Worm (Caenorhabditis elegans) whole organism, young adult: ENCODE measurements around the gene C06A8.6.

ENCODE experiments used
- F39B2.1 ChIP-seq: fragments of 200-800 bp; sonication (Bioruptor generic); IDR thresholded peaks from 2 replicates; pipeline ENCODE4 v1.3.6; 2022; ENCODE audit warnings: missing genetic modification reagents, missing genetic modification characterization, missing compliant biosample characterization
- K12H6.12 ChIP-seq: fragments of 200-800 bp; sonication (Bioruptor generic); optimal IDR thresholded peaks from 2 replicates; lab custom pipeline; 2018; ENCODE audit warnings: mild to moderate bottlenecking, missing genetic modification characterization, missing compliant biosample characterization
- T26A5.8 ChIP-seq: sonication (generic microtip); optimal IDR thresholded peaks from 2 replicates; lab custom pipeline; 2016; ENCODE audit warnings: missing genetic modification characterization, missing compliant biosample characterization
- ama-1 ChIP-seq, 3 experiments: fragments of 150-350 bp in 1 of 3; sonication (generic microtip) in 2 of 3; optimal IDR thresholded peaks; 2 replicates each; lab custom pipeline; 2014 to 2018; ENCODE audit warnings: missing biosample characterization in 2 of 3, missing genetic modification characterization in 2 of 3, missing genetic modification reagents in 2 of 3
- attf-5 ChIP-seq: fragments of 200-800 bp; sonication (Bioruptor generic); optimal IDR thresholded peaks from 2 replicates; lab custom pipeline; 2018; ENCODE audit warnings: mild to moderate bottlenecking, missing genetic modification characterization, missing compliant biosample characterization
- efl-1 ChIP-seq: fragments of 150-350 bp; optimal IDR thresholded peaks from 2 replicates; lab custom pipeline; 2014; ENCODE audit warnings: missing biosample characterization, missing genetic modification reagents, missing genetic modification characterization
- mes-4 ChIP-seq: sonication (generic microtip); optimal IDR thresholded peaks from 2 replicates; lab custom pipeline; 2016; ENCODE audit warnings: missing genotype, missing genetic modification characterization, missing compliant biosample characterization
- nhr-179 ChIP-seq: sonication (generic microtip); optimal IDR thresholded peaks from 2 replicates; lab custom pipeline; 2016; ENCODE audit warnings: mild to moderate bottlenecking, missing genetic modification characterization, missing compliant biosample characterization
- nhr-90 ChIP-seq: sonication (generic microtip); optimal IDR thresholded peaks from 2 replicates; lab custom pipeline; 2016; ENCODE audit warnings: missing genotype, mild to moderate bottlenecking, missing genetic modification characterization, missing compliant biosample characterization
- snpc-1.3 ChIP-seq: sonication (generic microtip); optimal IDR thresholded peaks from 2 replicates; lab custom pipeline; 2017; ENCODE audit warnings: missing genetic modification characterization, mild to moderate bottlenecking, missing compliant biosample characterization, antibody characterized with exemption, moderate library complexity, missing genotype, missing genetic modification reagents; ENCODE audit not compliant: insufficient read depth
- snpc-4 ChIP-seq, 5 experiments: fragments of 150-350 bp in 1 of 5; sonication (generic microtip) in 4 of 5; optimal IDR thresholded peaks; 2 replicates each; lab custom pipeline; 2014 to 2018; ENCODE audit warnings: missing genetic modification characterization in 5 of 5, missing biosample characterization in 3 of 5, antibody characterized with exemption in 2 of 5, mild to moderate bottlenecking in 2 of 5, missing compliant biosample characterization in 2 of 5, missing genotype in 2 of 5, moderate library complexity in 2 of 5, missing genetic modification reagents in 1 of 5
- somi-1 ChIP-seq: fragments of 200-800 bp; sonication (Bioruptor generic); optimal IDR thresholded peaks from 2 replicates; lab custom pipeline; 2018; ENCODE audit warnings: mild to moderate bottlenecking, missing genetic modification characterization, missing compliant biosample characterization
- unc-62 ChIP-seq: fragments of 150-350 bp; optimal IDR thresholded peaks from 2 replicates; lab custom pipeline; 2014; ENCODE audit warnings: missing biosample characterization, missing genetic modification reagents, missing genetic modification characterization
- zfh-2 ChIP-seq: fragments of 200-800 bp; sonication (Bioruptor generic); conservative IDR thresholded peaks from 2 replicates; pipeline ENCODE4 v1.3.6; 2022; ENCODE audit warnings: missing genetic modification reagents, missing genetic modification characterization, missing compliant biosample characterization

DNA sequence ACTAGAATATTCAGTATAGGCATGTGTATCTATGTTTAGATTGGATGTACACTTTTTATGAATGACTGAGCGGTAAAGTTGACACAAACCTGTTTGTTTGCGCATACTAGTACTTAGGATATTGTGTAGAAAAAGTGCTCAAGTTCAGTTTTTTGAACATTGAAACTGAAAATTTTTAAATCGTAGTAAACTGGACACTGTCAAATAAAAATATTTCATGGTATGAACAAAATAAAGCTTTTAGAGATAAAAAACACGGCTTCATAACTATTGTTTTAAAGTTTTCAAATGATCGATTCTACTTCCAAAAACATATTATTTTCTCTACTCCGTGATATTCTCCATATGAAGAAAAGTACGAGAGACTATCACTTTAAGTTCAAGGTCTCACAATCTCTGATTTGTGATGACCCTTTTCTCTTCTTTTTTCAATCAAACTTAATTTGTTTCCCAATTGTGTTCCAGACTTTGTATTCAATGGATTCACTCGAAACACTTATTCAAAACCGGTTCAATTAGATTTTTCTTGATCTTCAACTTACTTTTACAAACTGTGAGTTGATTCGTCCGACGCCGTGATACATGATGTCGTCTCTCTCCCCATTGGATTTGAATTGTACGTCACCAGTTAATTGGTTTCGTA, 19.2 kb downstream of the C06A8.6 start:
- no peak for TF ChIP-seq T26A5.8 (tag; lab: Kevin White, UChicago)
- TF ChIP-seq unc-62 (GFP tag; lab: Kevin White, UChicago) = no peak
- no peak for TF ChIP-seq attf-5 (GFP tag; lab: Kevin White, UChicago)
- TF ChIP-seq snpc-1.3 (tag; lab: Kevin White, UChicago) = no peak
- TF ChIP-seq mes-4 (tag; lab: Kevin White, UChicago) = no peak
- TF ChIP-seq snpc-4 (GFP tag; optimal IDR thresholded peaks at IDR 0.05; lab: Kevin White, UChicago) = no peak
- no peak for TF ChIP-seq snpc-4 (tag; optimal IDR thresholded peaks at IDR 0.05; lab: Kevin White, UChicago)
- TF ChIP-seq ama-1 (optimal IDR thresholded peaks at IDR 0.05; lab: Kevin White, UChicago) = no peak
- TF ChIP-seq ama-1 (GFP tag; optimal IDR thresholded peaks at IDR 0.05; lab: Kevin White, UChicago) = no peak
- no peak for TF ChIP-seq efl-1 (GFP tag; lab: Kevin White, UChicago)
- TF ChIP-seq K12H6.12 = no peak
- no peak for TF ChIP-seq F39B2.1
- no peak for TF ChIP-seq somi-1 (GFP tag; lab: Kevin White, UChicago)
- no peak for TF ChIP-seq zfh-2 (GFP tag; lab: Robert Waterston, UW)
- no peak for TF ChIP-seq nhr-179 (tag; lab: Kevin White, UChicago)
- TF ChIP-seq nhr-90 (tag; lab: Kevin White, UChicago) = no peak
